Fruit fly (Drosophila melanogaster) whole organism, embryonic: ENCODE results near the gene CG31636.
A peak's percentile ranks its signal among the peaks of the same experiment; 100 is the strongest.

ENCODE experiments used
- CG10147 ChIP-seq: fragments of 200-800 bp; sonication (Bioruptor generic); optimal IDR thresholded peaks from 2 replicates; lab custom pipeline; 2019; ENCODE audit warnings: missing biosample characterization, mild to moderate bottlenecking, missing genetic modification characterization, moderate library complexity
- CG1024 ChIP-seq: fragments of 200-800 bp; sonication (Bioruptor generic); IDR thresholded peaks from 2 replicates; pipeline ENCODE4 v1.3.6; 2022; ENCODE audit warnings: missing biosample characterization, missing genetic modification characterization
- CG10431 ChIP-seq: fragments of 200-800 bp; sonication (Bioruptor generic); optimal IDR thresholded peaks from 3 replicates; lab custom pipeline; 2018; ENCODE audit warnings: missing biosample characterization, mild to moderate bottlenecking, missing genetic modification characterization
- CG11398 ChIP-seq: fragments of 200-800 bp; sonication (Bioruptor generic); optimal IDR thresholded peaks from 2 replicates; lab custom pipeline; 2016; ENCODE audit warnings: missing biosample characterization, missing genetic modification characterization
- CG11723 ChIP-seq: fragments of 200-800 bp; sonication (Bioruptor generic); optimal IDR thresholded peaks from 2 replicates; lab custom pipeline; 2017; ENCODE audit warnings: missing biosample characterization, mild to moderate bottlenecking, missing genetic modification characterization
- CG12219 ChIP-seq: fragments of 200-800 bp; sonication (Bioruptor generic); optimal IDR thresholded peaks from 3 replicates; lab custom pipeline; 2018; ENCODE audit warnings: missing biosample characterization, mild to moderate bottlenecking, missing genetic modification characterization
- CG13624 ChIP-seq: fragments of 200-800 bp; sonication (Bioruptor generic); optimal IDR thresholded peaks from 2 replicates; lab custom pipeline; 2016; ENCODE audit warnings: missing biosample characterization, missing genetic modification characterization
- CG14014 ChIP-seq: fragments of 200-800 bp; sonication (Bioruptor generic); IDR thresholded peaks from 2 replicates; pipeline ENCODE4 v1.3.6; 2022; ENCODE audit warnings: missing biosample characterization, missing genetic modification characterization
- CG15479 ChIP-seq: fragments of 200-800 bp; sonication (Bioruptor generic); optimal IDR thresholded peaks from 3 replicates; lab custom pipeline; 2019; ENCODE audit warnings: missing biosample characterization, mild to moderate bottlenecking, missing genetic modification characterization, moderate library complexity
- CG17802 ChIP-seq: fragments of 200-800 bp; sonication (Bioruptor generic); optimal IDR thresholded peaks from 2 replicates; lab custom pipeline; 2018; ENCODE audit warnings: missing biosample characterization, mild to moderate bottlenecking, missing genetic modification characterization, moderate library complexity
- CG18599 ChIP-seq: fragments of 200-800 bp; sonication (Bioruptor generic); optimal IDR thresholded peaks from 3 replicates; lab custom pipeline; 2017; ENCODE audit warnings: missing biosample characterization, missing genetic modification characterization, mild to moderate bottlenecking, moderate library complexity, missing genetic modification reagents
- CG2678 ChIP-seq: fragments of 200-800 bp; sonication (Bioruptor generic); optimal IDR thresholded peaks from 3 replicates; lab custom pipeline; 2019; ENCODE audit warnings: missing biosample characterization, mild to moderate bottlenecking, missing genetic modification characterization, moderate library complexity
- CG2875 ChIP-seq: fragments of 200-800 bp; sonication (Bioruptor generic); optimal IDR thresholded peaks from 2 replicates; lab custom pipeline; 2017; ENCODE audit warnings: missing biosample characterization, mild to moderate bottlenecking, missing genetic modification characterization, missing genetic modification reagents
- CG30403 ChIP-seq: fragments of 200-800 bp; sonication (Bioruptor generic); optimal IDR thresholded peaks from 3 replicates; lab custom pipeline; 2016; ENCODE audit warnings: missing biosample characterization, missing genetic modification characterization
- CG3065 ChIP-seq: fragments of 200-800 bp; sonication (Bioruptor generic); optimal IDR thresholded peaks from 2 replicates; lab custom pipeline; 2016; ENCODE audit warnings: missing biosample characterization, missing genetic modification characterization
- CG3838 ChIP-seq: fragments of 200-800 bp; sonication (Bioruptor generic); optimal IDR thresholded peaks from 3 replicates; lab custom pipeline; 2016; ENCODE audit warnings: missing biosample characterization, missing genetic modification characterization
- CG3995 ChIP-seq: fragments of 200-800 bp; sonication (Bioruptor generic); optimal IDR thresholded peaks from 3 replicates; lab custom pipeline; 2016; ENCODE audit warnings: missing biosample characterization, missing genetic modification characterization
- CG4328 ChIP-seq: fragments of 200-800 bp; sonication (Bioruptor generic); optimal IDR thresholded peaks from 3 replicates; lab custom pipeline; 2017; ENCODE audit warnings: missing biosample characterization, missing genetic modification reagents, missing genetic modification characterization
- CG8359 ChIP-seq: fragments of 200-800 bp; sonication (Bioruptor generic); optimal IDR thresholded peaks from 2 replicates; lab custom pipeline; 2017; ENCODE audit warnings: missing biosample characterization, mild to moderate bottlenecking, missing genetic modification characterization, borderline replicate concordance
- CG8765 ChIP-seq: fragments of 200-800 bp; sonication (Bioruptor generic); IDR thresholded peaks from 2 replicates; pipeline ENCODE4 v1.3.6; 2022; ENCODE audit warnings: missing biosample characterization, missing genetic modification characterization
- CG9797 ChIP-seq: fragments of 200-800 bp; sonication (Bioruptor generic); optimal IDR thresholded peaks from 3 replicates; lab custom pipeline; 2018; ENCODE audit warnings: missing biosample characterization, mild to moderate bottlenecking, missing genetic modification characterization
- CG9876 ChIP-seq: fragments of 200-800 bp; sonication (Bioruptor generic); optimal IDR thresholded peaks from 2 replicates; lab custom pipeline; 2016; ENCODE audit warnings: missing biosample characterization, missing genetic modification characterization
- CrebB ChIP-seq: fragments of 200-800 bp; sonication (Bioruptor generic); optimal IDR thresholded peaks from 3 replicates; lab custom pipeline; 2018; ENCODE audit warnings: missing biosample characterization, mild to moderate bottlenecking, missing genetic modification characterization
- HmgD ChIP-seq: fragments of 200-800 bp; sonication (Bioruptor generic); optimal IDR thresholded peaks from 3 replicates; lab custom pipeline; 2016; ENCODE audit warnings: missing biosample characterization, missing genetic modification characterization
- Hmx ChIP-seq: fragments of 200-800 bp; sonication (Bioruptor generic); optimal IDR thresholded peaks from 2 replicates; lab custom pipeline; 2016; ENCODE audit warnings: missing biosample characterization, missing genetic modification characterization
- Ptx1 ChIP-seq: fragments of 200-800 bp; sonication (Bioruptor generic); IDR thresholded peaks from 2 replicates; pipeline ENCODE4 v1.3.6; 2022; ENCODE audit warnings: missing biosample characterization, missing genetic modification characterization
- Sox100B ChIP-seq: fragments of 200-800 bp; sonication (Bioruptor generic); optimal IDR thresholded peaks from 3 replicates; lab custom pipeline; 2018; ENCODE audit warnings: missing biosample characterization, mild to moderate bottlenecking, missing genetic modification characterization
- Vsx1 ChIP-seq: fragments of 200-800 bp; sonication (Bioruptor generic); optimal IDR thresholded peaks from 2 replicates; lab custom pipeline; 2017; ENCODE audit warnings: missing biosample characterization, mild to moderate bottlenecking, missing genetic modification characterization, missing genetic modification reagents
- ac ChIP-seq: fragments of 200-800 bp; sonication (Bioruptor generic); optimal IDR thresholded peaks from 3 replicates; lab custom pipeline; 2017; ENCODE audit warnings: missing biosample characterization, mild to moderate bottlenecking, missing genetic modification characterization
- ara ChIP-seq: fragments of 200-800 bp; sonication (Bioruptor generic); IDR thresholded peaks from 2 replicates; pipeline ENCODE4 v1.3.6; 2022; ENCODE audit warnings: missing biosample characterization, missing genetic modification characterization
- chn ChIP-seq: fragments of 200-800 bp; sonication (Bioruptor generic); optimal IDR thresholded peaks from 2 replicates; lab custom pipeline; 2016; ENCODE audit warnings: missing biosample characterization, missing genetic modification characterization
- da ChIP-seq: fragments of 200-800 bp; sonication (Bioruptor generic); optimal IDR thresholded peaks from 2 replicates; lab custom pipeline; 2016; ENCODE audit warnings: missing biosample characterization, missing genetic modification characterization
- gce ChIP-seq: fragments of 200-800 bp; sonication (Bioruptor generic); IDR thresholded peaks from 3 replicates; pipeline ENCODE4 v1.3.6; 2022; ENCODE audit warnings: missing biosample characterization, missing genetic modification characterization
- gcm2 ChIP-seq: fragments of 200-800 bp; sonication (Bioruptor generic); optimal IDR thresholded peaks from 2 replicates; lab custom pipeline; 2016; ENCODE audit warnings: missing biosample characterization, missing genetic modification characterization
- grau ChIP-seq: fragments of 200-800 bp; optimal IDR thresholded peaks from 3 replicates; lab custom pipeline; 2019; ENCODE audit warnings: missing biosample characterization, mild to moderate bottlenecking, missing genetic modification characterization, moderate library complexity
- gsb-n ChIP-seq: fragments of 200-800 bp; sonication (Bioruptor generic); optimal IDR thresholded peaks from 3 replicates; lab custom pipeline; 2018; ENCODE audit warnings: missing biosample characterization, mild to moderate bottlenecking, missing genetic modification characterization
- gt ChIP-seq: fragments of 200-800 bp; sonication (Bioruptor generic); IDR thresholded peaks from 2 replicates; pipeline ENCODE4 v1.3.6; 2022; ENCODE audit warnings: missing biosample characterization, missing genetic modification characterization
- hkb ChIP-seq, 2 experiments: fragments of 200-800 bp in 1 of 2; fragments of >200 bp in 1 of 2; sonication (Bioruptor generic) in 1 of 2; IDR thresholded peaks in 1 of 2; optimal IDR thresholded peaks in 1 of 2; 2 replicates each; pipeline versions ENCODE4 v1.3.6 to Lab custom; 2017 to 2022; ENCODE audit warnings: missing biosample characterization in 1 of 2, missing genetic modification characterization in 1 of 2
- jigr1 ChIP-seq: fragments of 200-800 bp; sonication (Bioruptor generic); IDR thresholded peaks from 3 replicates; pipeline ENCODE4 v1.3.6; 2022; ENCODE audit warnings: missing biosample characterization, missing genetic modification characterization
- lov ChIP-seq, 2 experiments: fragments of 200-800 bp in 1 of 2; fragments of >200 bp in 1 of 2; sonication (Bioruptor generic) in 1 of 2; IDR thresholded peaks in 1 of 2; optimal IDR thresholded peaks in 1 of 2; 2 replicates in 1 of 2; 3 replicates in 1 of 2; pipeline versions ENCODE4 v1.3.6 to Lab custom; 2017 to 2022; ENCODE audit warnings: missing biosample characterization in 1 of 2, missing genetic modification characterization in 1 of 2
- pho ChIP-seq: fragments of 200-800 bp; sonication (Bioruptor generic); optimal IDR thresholded peaks from 2 replicates; lab custom pipeline; 2016; ENCODE audit warnings: missing biosample characterization, missing genetic modification characterization
- ro ChIP-seq: fragments of 200-800 bp; sonication (Bioruptor generic); IDR thresholded peaks from 2 replicates; pipeline ENCODE4 v1.3.6; 2022; ENCODE audit warnings: missing biosample characterization, missing genetic modification characterization
- seq ChIP-seq: fragments of 200-800 bp; sonication (Bioruptor generic); IDR thresholded peaks from 2 replicates; pipeline ENCODE4 v1.3.6; 2022; ENCODE audit warnings: missing biosample characterization, missing genetic modification characterization
- sob ChIP-seq: fragments of 200-800 bp; sonication (Bioruptor generic); IDR thresholded peaks from 2 replicates; pipeline ENCODE4 v1.3.6; 2022; ENCODE audit warnings: missing biosample characterization, missing genetic modification characterization
- stc ChIP-seq: fragments of 200-800 bp; sonication (Bioruptor generic); IDR thresholded peaks from 2 replicates; pipeline ENCODE4 v1.3.6; 2022; ENCODE audit warnings: missing biosample characterization, missing genetic modification characterization
- tap ChIP-seq: fragments of 200-800 bp; optimal IDR thresholded peaks from 3 replicates; lab custom pipeline; 2019; ENCODE audit warnings: missing biosample characterization, mild to moderate bottlenecking, missing genetic modification characterization, moderate library complexity
- twi ChIP-seq: fragments of 200-800 bp; optimal IDR thresholded peaks from 2 replicates; lab custom pipeline; 2019; ENCODE audit warnings: missing biosample characterization, mild to moderate bottlenecking, missing genetic modification characterization, moderate library complexity
- z ChIP-seq: fragments of 200-800 bp; sonication (Bioruptor generic); IDR thresholded peaks from 3 replicates; pipeline ENCODE4 v1.3.6; 2022; ENCODE audit warnings: missing biosample characterization, missing genetic modification characterization

Gene CG31636

DNA sequence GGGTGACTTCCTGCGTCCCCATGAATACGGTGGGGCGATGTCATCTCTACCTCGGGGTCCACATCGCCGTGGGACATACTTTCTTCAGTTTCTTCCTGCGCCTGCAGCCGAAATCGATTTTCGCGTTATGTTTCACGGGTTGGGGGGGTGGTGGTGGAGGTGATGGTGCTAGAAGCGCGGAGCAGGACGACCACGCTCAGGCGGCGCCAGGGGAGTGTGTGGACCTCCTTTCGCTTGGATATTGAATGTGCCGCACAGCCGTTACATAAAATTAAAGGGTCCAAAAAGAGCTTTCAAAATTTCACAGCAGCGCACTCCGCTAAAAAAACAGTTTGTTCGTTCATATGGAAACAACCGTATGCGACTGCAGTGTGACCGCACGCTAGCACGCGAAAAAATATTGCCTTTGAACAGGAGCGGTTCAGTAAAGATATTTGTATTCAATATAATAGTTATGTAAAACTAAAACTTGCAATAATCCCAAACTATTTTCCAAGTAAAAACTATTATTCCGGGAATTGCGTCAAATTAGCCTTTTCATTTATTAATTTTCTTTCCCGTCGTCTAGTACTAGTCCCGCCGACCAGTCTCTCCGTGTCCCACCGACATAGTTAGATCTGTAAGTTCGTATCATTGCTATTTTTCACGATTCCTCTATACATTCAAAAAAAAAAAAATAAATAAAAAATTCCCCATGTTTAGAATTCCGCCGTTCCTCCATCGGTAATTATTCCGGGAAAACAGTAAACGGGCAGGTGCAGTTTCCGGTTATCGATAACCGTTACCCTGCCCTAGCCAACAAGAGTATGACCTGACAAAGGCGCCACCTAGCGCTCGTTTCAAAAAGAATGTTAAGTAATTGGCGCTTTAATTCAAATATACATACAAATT, 26.3 kb upstream of the CG31636 start, which contains the start of gene Nhe3 (continued):
- TF ChIP-seq pho (GFP tag; lab: Kevin White, UChicago) (peak; percentile 87), CG10431 (GFP tag; lab: Kevin White, UChicago) (peak; percentile 33), CG4328 (peak; percentile 69), gt (peak; percentile 42; the same call in 1 of the 2 replicates), hkb (optimal IDR thresholded peaks at IDR 0.05; lab: Kevin White, UChicago) (peak; percentile 34), hkb (GFP tag; IDR thresholded peaks at IDR 0.05; lab: Robert Waterston, UW) (peak; percentile 82), CG11398 (GFP tag; lab: Kevin White, UChicago) (peak; percentile 28), da (GFP tag; lab: Kevin White, UChicago) (no peak), CG1024 (GFP tag; lab: Robert Waterston, UW) (peak; percentile 68; the same call in 1 of the 2 replicates), CG11723 (GFP tag; lab: Kevin White, UChicago) (peak; percentile 75), seq (GFP tag; lab: Robert Waterston, UW) (peak; percentile 36; the same call in 1 of the 2 replicates), CG13624 (GFP tag; lab: Kevin White, UChicago) (peak; percentile 80), CG3065 (peak; percentile 59), Hmx (GFP tag; lab: Kevin White, UChicago) (peak; percentile 69), CG2678 (tag; lab: Kevin White, UChicago) (peak; percentile 82), ac (GFP tag; lab: Kevin White, UChicago) (no peak), CG18599 (GFP tag; lab: Kevin White, UChicago) (peak; percentile 41), CG9797 (GFP tag; lab: Kevin White, UChicago) (peak; percentile 74), Sox100B (peak; percentile 81), Ptx1 (peak; percentile 89), CG3995 (GFP tag; lab: Kevin White, UChicago) (peak; percentile 85), CG30403 (GFP tag; lab: Kevin White, UChicago) (peak; percentile 92), CrebB (peak; percentile 65), chn (peak; percentile 81), ara (GFP tag; lab: Robert Waterston, UW) (peak; percentile 78), stc (GFP tag; lab: Robert Waterston, UW) (peak; percentile 74), Vsx1 (GFP tag; lab: Kevin White, UChicago) (no peak), HmgD (no peak), CG8359 (peak; percentile 24), CG15479 (GFP tag; lab: Kevin White, UChicago) (no peak), grau (tag; lab: Kevin White, UChicago) (peak; percentile 78), CG3838 (GFP tag; lab: Kevin White, UChicago) (peak; percentile 45), CG2875 (GFP tag; lab: Kevin White, UChicago) (peak; percentile 46), sob (GFP tag; lab: Robert Waterston, UW) (peak; percentile 90), CG12219 (GFP tag; lab: Kevin White, UChicago) (peak; percentile 41), ro (GFP tag; lab: Robert Waterston, UW) (peak; percentile 67; the same call in 1 of the 2 replicates), z (GFP tag; lab: Robert Waterston, UW) (no peak), jigr1 (GFP tag; lab: Robert Waterston, UW) (peak; percentile 37; the same call in 1 of the 3 replicates), CG14014 (GFP tag; lab: Robert Waterston, UW) (peak; percentile 84), CG10147 (GFP tag; lab: Kevin White, UChicago) (peak; percentile 78), tap (no peak), CG8765 (GFP tag; lab: Robert Waterston, UW) (no peak), gce (GFP tag; lab: Robert Waterston, UW) (peak; percentile 71; the same call in 1 of the 3 replicates), twi (tag; lab: Kevin White, UChicago) (peak; percentile 56), lov (optimal IDR thresholded peaks at IDR 0.05; lab: Kevin White, UChicago) (no peak), lov (GFP tag; IDR thresholded peaks at IDR 0.05; lab: Robert Waterston, UW) (peak; percentile 70; the same call in 2 of the 3 replicates), gcm2 (GFP tag; lab: Kevin White, UChicago) (peak; percentile 50), gsb-n (tag; lab: Kevin White, UChicago) (peak; percentile 69), CG9876 (peak; percentile 14), CG17802 (tag; lab: Kevin White, UChicago) (peak; percentile 26)
